Worm (Caenorhabditis elegans) whole organism, L1 larva: ENCODE measurements around the gene nhr-56.
A peak's percentile ranks its signal among the peaks of the same experiment; 100 is the strongest.

Source experiments
- C16A3.4 ChIP-seq: fragments of 150-350 bp; optimal IDR thresholded peaks from 2 replicates; lab custom pipeline; 2014; ENCODE audit warnings: missing biosample characterization, missing genetic modification characterization
- F16B12.6 ChIP-seq: fragments of 150-350 bp; optimal IDR thresholded peaks from 2 replicates; lab custom pipeline; 2014; ENCODE audit warnings: missing biosample characterization, missing genetic modification characterization
- alr-1 ChIP-seq: fragments of 200-800 bp; sonication (Bioruptor generic); optimal IDR thresholded peaks from 2 replicates; lab custom pipeline; 2018; ENCODE audit warnings: borderline replicate concordance, mild to moderate bottlenecking, missing genetic modification characterization, missing compliant biosample characterization
- blmp-1 ChIP-seq: fragments of 150-350 bp; optimal IDR thresholded peaks from 2 replicates; lab custom pipeline; 2014; ENCODE audit warnings: missing biosample characterization, missing genetic modification characterization
- ceh-8 ChIP-seq: fragments of 200-800 bp; sonication (Bioruptor generic); optimal IDR thresholded peaks from 2 replicates; lab custom pipeline; 2018; ENCODE audit warnings: mild to moderate bottlenecking, missing genetic modification characterization, moderate library complexity, missing compliant biosample characterization
- ceh-82 ChIP-seq, 3 experiments: fragments of 150-350 bp in 1 of 3; sonication (generic microtip) in 2 of 3; optimal IDR thresholded peaks; 2 replicates each; lab custom pipeline; 2014 to 2017; ENCODE audit warnings: missing biosample characterization in 3 of 3, missing genetic modification characterization in 3 of 3
- ceh-88 ChIP-seq: fragments of 200-800 bp; sonication (Bioruptor generic); IDR thresholded peaks from 2 replicates; pipeline ENCODE4 v1.3.6; 2022; ENCODE audit warnings: missing genetic modification characterization, missing compliant biosample characterization
- ceh-90 ChIP-seq: sonication (generic microtip); optimal IDR thresholded peaks from 2 replicates; lab custom pipeline; 2016; ENCODE audit warnings: missing genetic modification characterization, missing compliant biosample characterization
- dpl-1 ChIP-seq, 3 experiments: fragments of 150-350 bp in 2 of 3; sonication (generic microtip) in 1 of 3; optimal IDR thresholded peaks; 2 replicates each; lab custom pipeline; 2014 to 2017; ENCODE audit warnings: missing biosample characterization in 3 of 3, missing genetic modification characterization in 3 of 3, missing genetic modification reagents in 3 of 3
- elt-2 ChIP-seq: sonication (generic microtip); optimal IDR thresholded peaks from 2 replicates; lab custom pipeline; 2016; ENCODE audit warnings: missing genetic modification characterization, mild to moderate bottlenecking, inconsistent platforms, missing compliant biosample characterization, missing genetic modification reagents
- elt-3 ChIP-seq, 6 experiments: fragments of 150-350 bp in 1 of 6; sonication (generic microtip); optimal IDR thresholded peaks; 2 replicates each; lab custom pipeline; 2017 to 2018; ENCODE audit warnings: missing biosample characterization in 6 of 6, missing genetic modification characterization in 6 of 6, inconsistent platforms in 1 of 6
- fkh-10 ChIP-seq: sonication (generic microtip); optimal IDR thresholded peaks from 2 replicates; lab custom pipeline; 2017; ENCODE audit warnings: missing biosample characterization, missing genetic modification reagents, missing genetic modification characterization
- fkh-4 ChIP-seq: sonication (generic microtip); optimal IDR thresholded peaks from 2 replicates; lab custom pipeline; 2016; ENCODE audit warnings: missing compliant biosample characterization, missing genetic modification characterization, borderline replicate concordance
- fkh-8 ChIP-seq: sonication (generic microtip); optimal IDR thresholded peaks from 2 replicates; lab custom pipeline; 2016; ENCODE audit warnings: mild to moderate bottlenecking, missing genetic modification characterization, missing compliant biosample characterization
- fos-1 ChIP-seq: fragments of 150-350 bp; optimal IDR thresholded peaks from 2 replicates; lab custom pipeline; 2014; ENCODE audit warnings: missing biosample characterization, missing genetic modification characterization
- hlh-17 ChIP-seq: fragments of 200-800 bp; sonication (Bioruptor generic); optimal IDR thresholded peaks from 2 replicates; lab custom pipeline; 2018; ENCODE audit warnings: missing genetic modification characterization, mild to moderate bottlenecking, missing compliant biosample characterization, moderate library complexity, borderline replicate concordance
- hpl-2 ChIP-seq: fragments of 150-350 bp; optimal IDR thresholded peaks from 2 replicates; lab custom pipeline; 2014; ENCODE audit warnings: missing biosample characterization, missing genetic modification reagents, missing genetic modification characterization
- irx-1 ChIP-seq: sonication (generic microtip); optimal IDR thresholded peaks from 2 replicates; lab custom pipeline; 2016; ENCODE audit warnings: missing genetic modification characterization, missing compliant biosample characterization
- isw-1 ChIP-seq: fragments of 200-800 bp; sonication (Bioruptor generic); IDR thresholded peaks from 2 replicates; pipeline ENCODE4 v1.3.6; 2022; ENCODE audit warnings: missing genetic modification characterization, missing compliant biosample characterization
- jun-1 ChIP-seq: fragments of 150-350 bp; optimal IDR thresholded peaks from 2 replicates; lab custom pipeline; 2014; ENCODE audit warnings: missing biosample characterization, missing genetic modification reagents, missing genetic modification characterization
- lin-14 ChIP-seq: fragments of 200-800 bp; sonication (Bioruptor generic); optimal IDR thresholded peaks from 2 replicates; lab custom pipeline; 2018; ENCODE audit warnings: mild to moderate bottlenecking, missing genetic modification characterization, moderate library complexity, missing compliant biosample characterization
- lin-35 ChIP-seq, 2 experiments: fragments of 150-350 bp; optimal IDR thresholded peaks; 2 replicates each; lab custom pipeline; 2014; ENCODE audit warnings: missing biosample characterization in 2 of 2, missing genetic modification characterization in 2 of 2, missing genetic modification reagents in 2 of 2
- lsy-2 ChIP-seq, 2 experiments: fragments of 150-350 bp; optimal IDR thresholded peaks; 2 replicates each; lab custom pipeline; 2014; ENCODE audit warnings: missing biosample characterization in 2 of 2, missing genetic modification characterization in 2 of 2
- mab-9 ChIP-seq: fragments of 200-800 bp; sonication (Bioruptor generic); IDR thresholded peaks from 2 replicates; pipeline ENCODE4 v1.3.6; 2022; ENCODE audit warnings: missing genetic modification reagents, missing genetic modification characterization, missing compliant biosample characterization
- mdl-1 ChIP-seq, 2 experiments: fragments of 150-350 bp; optimal IDR thresholded peaks; 2 replicates each; lab custom pipeline; 2014 to 2017; ENCODE audit warnings: missing biosample characterization in 2 of 2, missing genetic modification characterization in 2 of 2, inconsistent platforms in 1 of 2
- mef-2 ChIP-seq: fragments of 150-350 bp; optimal IDR thresholded peaks from 2 replicates; lab custom pipeline; 2014; ENCODE audit warnings: missing biosample characterization, missing genetic modification characterization
- mep-1 ChIP-seq: fragments of 150-350 bp; optimal IDR thresholded peaks from 2 replicates; lab custom pipeline; 2014; ENCODE audit warnings: missing biosample characterization, missing genetic modification characterization
- nhr-11 ChIP-seq: fragments of 150-350 bp; optimal IDR thresholded peaks from 2 replicates; lab custom pipeline; 2014; ENCODE audit warnings: missing biosample characterization, missing genetic modification characterization
- nhr-12 ChIP-seq: sonication (generic microtip); optimal IDR thresholded peaks from 2 replicates; lab custom pipeline; 2017; ENCODE audit warnings: missing biosample characterization, missing genetic modification characterization
- nhr-19 ChIP-seq: fragments of 200-800 bp; sonication (Bioruptor generic); conservative IDR thresholded peaks from 2 replicates; pipeline ENCODE4 v1.3.6; 2022; ENCODE audit warnings: missing genetic modification characterization, missing compliant biosample characterization
- nhr-20 ChIP-seq: sonication (generic microtip); optimal IDR thresholded peaks from 2 replicates; lab custom pipeline; 2016; ENCODE audit warnings: mild to moderate bottlenecking, missing genetic modification characterization, missing compliant biosample characterization
- nhr-76 ChIP-seq: sonication (generic microtip); optimal IDR thresholded peaks from 2 replicates; lab custom pipeline; 2017; ENCODE audit warnings: missing biosample characterization, missing genetic modification characterization
- nhr-77 ChIP-seq: fragments of 150-350 bp; optimal IDR thresholded peaks from 2 replicates; lab custom pipeline; 2014; ENCODE audit warnings: missing biosample characterization, missing genetic modification characterization
- nhr-85 ChIP-seq: sonication (generic microtip); peaks from one replicate; lab custom pipeline; 2016; ENCODE audit warnings: missing genetic modification characterization, inconsistent platforms, missing compliant biosample characterization
- pax-3 ChIP-seq: fragments of 200-800 bp; sonication (Bioruptor generic); optimal IDR thresholded peaks from 2 replicates; lab custom pipeline; 2018; ENCODE audit warnings: mild to moderate bottlenecking, missing genetic modification characterization, moderate library complexity, missing compliant biosample characterization
- pqm-1 ChIP-seq: sonication (generic microtip); optimal IDR thresholded peaks from 3 replicates; lab custom pipeline; 2017; ENCODE audit warnings: missing biosample characterization, missing genetic modification characterization
- rnt-1 ChIP-seq: sonication (generic microtip); optimal IDR thresholded peaks from 2 replicates; lab custom pipeline; 2016; ENCODE audit warnings: mild to moderate bottlenecking, missing genetic modification characterization, moderate library complexity, missing compliant biosample characterization
- snpc-4 ChIP-seq: fragments of 150-350 bp; optimal IDR thresholded peaks from 2 replicates; lab custom pipeline; 2014; ENCODE audit warnings: missing biosample characterization, missing genetic modification characterization
- sptf-1 ChIP-seq: fragments of 150-350 bp; optimal IDR thresholded peaks from 2 replicates; lab custom pipeline; 2014; ENCODE audit warnings: missing biosample characterization, missing genetic modification characterization
- unc-30 ChIP-seq: sonication (generic microtip); optimal IDR thresholded peaks from 2 replicates; lab custom pipeline; 2017; ENCODE audit warnings: missing biosample characterization, missing genetic modification characterization
- unc-62 ChIP-seq: fragments of 150-350 bp; optimal IDR thresholded peaks from 2 replicates; lab custom pipeline; 2014; ENCODE audit warnings: missing biosample characterization, missing genetic modification reagents, missing genetic modification characterization
- unc-98 ChIP-seq: fragments of 200-800 bp; sonication (Bioruptor generic); IDR thresholded peaks from 2 replicates; pipeline ENCODE4 v1.3.6; 2022; ENCODE audit warnings: missing genetic modification characterization, missing compliant biosample characterization
- xbp-1 ChIP-seq: sonication (generic microtip); optimal IDR thresholded peaks from 2 replicates; lab custom pipeline; 2016; ENCODE audit warnings: missing genetic modification characterization, missing compliant biosample characterization
- zip-4 ChIP-seq: fragments of 200-800 bp; sonication (Bioruptor generic); optimal IDR thresholded peaks from 2 replicates; lab custom pipeline; 2018; ENCODE audit warnings: mild to moderate bottlenecking, missing genetic modification characterization, moderate library complexity, missing compliant biosample characterization
- ztf-11 ChIP-seq, 2 experiments: sonication (generic microtip); optimal IDR thresholded peaks; 2 replicates each; lab custom pipeline; 2016 to 2017; ENCODE audit warnings: missing genetic modification characterization in 2 of 2, missing biosample characterization in 1 of 2, missing compliant biosample characterization in 1 of 2

nhr-56 gene

DNA sequence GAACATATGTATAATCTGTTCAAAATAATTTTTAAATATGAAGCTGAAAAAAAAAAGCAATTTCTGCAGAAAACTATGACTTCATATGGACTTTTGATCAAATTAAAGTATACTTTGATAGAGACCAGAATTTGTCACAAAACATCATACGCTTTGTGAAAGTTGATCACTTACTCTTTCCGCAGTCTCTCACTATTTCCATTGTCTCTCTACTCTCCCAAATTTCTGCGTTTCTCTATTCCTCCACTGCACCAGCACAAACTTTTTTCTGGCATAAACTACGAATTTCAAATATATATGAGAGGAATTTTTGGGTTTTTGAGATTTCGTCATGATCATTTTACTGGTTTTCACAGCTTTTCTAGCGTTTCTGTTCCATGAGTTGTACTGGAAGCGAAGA, 17.0 kb downstream of the nhr-56 start, which contains the start of gene cyp-33C4 (continued):
- TF ChIP-seq unc-98 (GFP tag; lab: Robert Waterston, UW) (no peak), alr-1 (tag; lab: Kevin White, UChicago) (no peak)

- TF ChIP-seq irx-1 (no peak), jun-1 (tag; lab: Kevin White, UChicago) (no peak), nhr-11 (tag; lab: Kevin White, UChicago) (no peak), alr-1 (tag; lab: Kevin White, UChicago) (no peak), zip-4 (GFP tag; lab: Kevin White, UChicago) (no peak), nhr-77 (no peak), elt-2 (no peak), nhr-20 (tag; lab: Kevin White, UChicago) (peak; percentile 71), hlh-17 (GFP tag; lab: Kevin White, UChicago) (no peak), ceh-82 (tag; optimal IDR thresholded peaks at IDR 0.05; lab: Kevin White, UChicago) (no peak), nhr-85 (tag; lab: Kevin White, UChicago) (no peak), ztf-11 (tag; optimal IDR thresholded peaks at IDR 0.05; lab: Kevin White, UChicago) (no peak), nhr-19 (no peak), ceh-8 (GFP tag; lab: Kevin White, UChicago) (no peak), xbp-1 (tag; lab: Kevin White, UChicago) (no peak), fkh-4 (no peak), nhr-12 (tag; lab: Kevin White, UChicago) (no peak), mef-2 (tag; lab: Kevin White, UChicago) (no peak), F16B12.6 (no peak), C16A3.4 (tag; lab: Kevin White, UChicago) (no peak), unc-30 (tag; lab: Kevin White, UChicago) (no peak), elt-3 (tag; optimal IDR thresholded peaks at IDR 0.05; lab: Kevin White, UChicago) (peak in 2 of 6 experiments; percentile 5 to 74), dpl-1 (GFP tag; optimal IDR thresholded peaks at IDR 0.05; lab: Kevin White, UChicago) (no peak), ceh-88 (GFP tag; lab: Robert Waterston, UW) (no peak), lin-35 (GFP tag; optimal IDR thresholded peaks at IDR 0.05; lab: Kevin White, UChicago) (peak in 1 of 2 experiments; percentile 23), lsy-2 (tag; optimal IDR thresholded peaks at IDR 0.05; lab: Kevin White, UChicago) (no peak), nhr-76 (tag; lab: Kevin White, UChicago) (no peak)
Observed at ce11 chrV:2238012-2238411, 19.2 kb downstream of the nhr-56 start.

- TF ChIP-seq blmp-1 (tag; lab: Kevin White, UChicago) (peak; percentile 48), lin-14 (GFP tag; lab: Kevin White, UChicago) (peak; percentile 56), nhr-20 (tag; lab: Kevin White, UChicago) (peak; percentile 17), elt-3 (tag; optimal IDR thresholded peaks at IDR 0.05; lab: Kevin White, UChicago) (peak in 1 of 6 experiments; percentile 21), sptf-1 (no peak)
Observed at ce11 chrV:2242630-2243029, 23.8 kb downstream of the nhr-56 start, which contains the start of gene cyp-33C3. cyp-33C3 (plus strand) TSS chrV:2242778.

DNA sequence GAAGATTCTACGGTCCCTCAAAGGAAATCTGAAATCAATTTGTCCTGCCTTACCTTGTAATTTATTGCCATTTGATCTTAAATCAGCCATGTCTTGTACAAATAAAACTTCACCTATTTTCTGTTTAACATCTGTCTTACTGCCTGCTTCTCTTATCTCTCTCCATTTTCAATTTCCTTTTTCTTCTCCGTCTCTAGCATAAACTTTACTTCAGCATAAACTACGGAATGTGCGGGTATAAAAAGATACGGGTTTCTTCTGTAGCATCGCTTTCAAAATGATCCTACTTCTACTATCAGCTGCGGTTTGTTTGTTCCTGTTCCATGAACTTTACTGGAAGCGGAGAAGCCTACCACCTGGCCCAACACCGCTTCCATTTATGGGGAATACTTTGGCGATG, 25.9 kb downstream of the nhr-56 start, which contains the start of gene cyp-33C5:
Gene cyp-33C5, plus strand, starts transcription at position 254 of the 400 bp plus-strand sequence.
- TF ChIP-seq F16B12.6: no peak
- TF ChIP-seq snpc-4 (tag; lab: Kevin White, UChicago): no peak
- no peak for TF ChIP-seq ceh-90 (tag; lab: Kevin White, UChicago)
- no peak for TF ChIP-seq hpl-2
- no peak for TF ChIP-seq fkh-4
- TF ChIP-seq nhr-76 (tag; lab: Kevin White, UChicago): no peak
- no peak for TF ChIP-seq xbp-1 (tag; lab: Kevin White, UChicago)
- TF ChIP-seq ceh-8 (GFP tag; lab: Kevin White, UChicago): no peak
- TF ChIP-seq mef-2 (tag; lab: Kevin White, UChicago): no peak
- TF ChIP-seq isw-1 (GFP tag; lab: Robert Waterston, UW): no peak
- TF ChIP-seq mep-1 (tag; lab: Kevin White, UChicago): no peak
- no peak for TF ChIP-seq fos-1 (tag; lab: Kevin White, UChicago)
- TF ChIP-seq lsy-2 (tag; optimal IDR thresholded peaks at IDR 0.05; lab: Kevin White, UChicago): peak in 1 of 2 experiments; percentile 16
- peak; percentile 62 for TF ChIP-seq blmp-1 (tag; lab: Kevin White, UChicago)
- no peak for TF ChIP-seq fkh-8
- no peak for TF ChIP-seq mdl-1 (tag; optimal IDR thresholded peaks at IDR 0.05; lab: Kevin White, UChicago)
- peak in 2 of 6 experiments; percentile 46 to 54 for TF ChIP-seq elt-3 (tag; optimal IDR thresholded peaks at IDR 0.05; lab: Kevin White, UChicago)
- no peak for TF ChIP-seq zip-4 (GFP tag; lab: Kevin White, UChicago)
- TF ChIP-seq nhr-11 (tag; lab: Kevin White, UChicago): no peak
- TF ChIP-seq ceh-82 (tag; optimal IDR thresholded peaks at IDR 0.05; lab: Kevin White, UChicago): peak in 1 of 3 experiments; percentile 17
- no peak for TF ChIP-seq unc-62 (GFP tag; lab: Kevin White, UChicago)
- TF ChIP-seq rnt-1 (tag; lab: Kevin White, UChicago): peak; percentile 12
- no peak for TF ChIP-seq fkh-10
- no peak for TF ChIP-seq mab-9 (GFP tag; lab: Robert Waterston, UW)
- TF ChIP-seq jun-1 (tag; lab: Kevin White, UChicago): no peak
- no peak for TF ChIP-seq pax-3 (tag; lab: Kevin White, UChicago)
- no peak for TF ChIP-seq pqm-1 (tag; lab: Kevin White, UChicago)
